Fruit fly (Drosophila melanogaster) Kc167 (cell line): ENCODE measurements around the gene Vav.

Source experiments
- Myc ChIP-seq: fragments of >200 bp; optimal IDR thresholded peaks from 2 replicates; lab custom pipeline; 2017; ENCODE audit warnings: missing external identifiers
- Sin3A ChIP-seq: fragments of >200 bp; optimal IDR thresholded peaks from 2 replicates; lab custom pipeline; 2018; ENCODE audit warnings: missing external identifiers
- h ChIP-seq: fragments of >200 bp; optimal IDR thresholded peaks from 3 replicates; lab custom pipeline; 2018; ENCODE audit warnings: missing external identifiers
- insv ChIP-seq: fragments of >200 bp; optimal IDR thresholded peaks from 3 replicates; lab custom pipeline; 2018; ENCODE audit warnings: missing external identifiers
- psq ChIP-seq: fragments of >200 bp; optimal IDR thresholded peaks from 2 replicates; lab custom pipeline; 2017; ENCODE audit warnings: missing external identifiers
- ttk ChIP-seq: sonication (Bioruptor generic); optimal IDR thresholded peaks from 2 replicates; lab custom pipeline; 2017; ENCODE audit warnings: missing external identifiers

The Vav gene

dm6 chrX:19261071-19261470 is 549 bp upstream of the Vav start, which contains the start of gene rictor:
Gene rictor, minus strand, starts transcription at chrX:19261240.
- TF ChIP-seq psq (no peak), h (lab: Kevin White, UChicago) (no peak), insv (no peak), Sin3A (no peak), Myc (lab: Kevin White, UChicago) (no peak), ttk (no peak)

- no peak for TF ChIP-seq psq
- no peak for TF ChIP-seq insv
- no peak for TF ChIP-seq h (lab: Kevin White, UChicago)
- no peak for TF ChIP-seq Myc (lab: Kevin White, UChicago)
- no peak for TF ChIP-seq Sin3A
- no peak for TF ChIP-seq ttk
Measured at dm6 chrX:19262553-19262952, 933 bp downstream of the Vav start.

- TF ChIP-seq ttk, result no peak
- no peak for TF ChIP-seq h (lab: Kevin White, UChicago)
- no peak for TF ChIP-seq insv
- no peak for TF ChIP-seq Sin3A
- TF ChIP-seq Myc (lab: Kevin White, UChicago), result no peak
Measured at dm6 chrX:19264396-19264795, 2.8 kb downstream of the Vav start.

dm6 chrX:19265802-19266479 is 4.3 kb downstream of the Vav start:
- TF ChIP-seq ttk, result no peak
- no peak for TF ChIP-seq Sin3A
- no peak for TF ChIP-seq insv
- no peak for TF ChIP-seq psq
- TF ChIP-seq h (lab: Kevin White, UChicago), result no peak
- no peak for TF ChIP-seq Myc (lab: Kevin White, UChicago)

dm6 chrX:19268484-19269068 is 7.0 kb downstream of the Vav start, which contains the start of gene CG8010:
Gene CG8010, minus strand, starts transcription at chrX:19268896.
- TF ChIP-seq ttk (no peak), Sin3A (no peak), h (lab: Kevin White, UChicago) (no peak), Myc (lab: Kevin White, UChicago) (no peak), psq (no peak), insv (no peak)

- TF ChIP-seq Myc (lab: Kevin White, UChicago) (no peak), insv (no peak), psq (no peak), h (lab: Kevin White, UChicago) (no peak), Sin3A (no peak), ttk (no peak)
Measured at dm6 chrX:19276489-19277117, 15.0 kb downstream of the Vav start, which contains the start of the genes CG32537 and CG32536. Gene CG32537, minus strand, starts transcription at chrX:19276539. Gene CG32536, minus strand, starts transcription at chrX:19276898.

- no peak for TF ChIP-seq Sin3A
- no peak for TF ChIP-seq h (lab: Kevin White, UChicago)
- no peak for TF ChIP-seq ttk
- no peak for TF ChIP-seq Myc (lab: Kevin White, UChicago)
- TF ChIP-seq insv, result no peak
- TF ChIP-seq psq, result no peak
Measured at dm6 chrX:19278395-19278794, 16.8 kb downstream of the Vav start.

- TF ChIP-seq Myc (lab: Kevin White, UChicago), result no peak
Measured at dm6 chrX:19280249-19280648, 18.6 kb downstream of the Vav start, which contains the start of gene CG8028. Gene CG8028, minus strand, starts transcription at chrX:19280349.

- no peak for TF ChIP-seq ttk
- TF ChIP-seq Myc (lab: Kevin White, UChicago), result no peak
- no peak for TF ChIP-seq psq
- TF ChIP-seq Sin3A, result no peak
- no peak for TF ChIP-seq insv
- no peak for TF ChIP-seq h (lab: Kevin White, UChicago)
Measured at dm6 chrX:19280685-19281084, 19.1 kb downstream of the Vav start.

dm6 chrX:19281271-19281670 is 19.7 kb downstream of the Vav start:
- TF ChIP-seq Sin3A (no peak), h (lab: Kevin White, UChicago) (no peak), insv (no peak), ttk (no peak), Myc (lab: Kevin White, UChicago) (no peak)

- TF ChIP-seq ttk (no peak), insv (no peak), Sin3A (no peak), h (lab: Kevin White, UChicago) (no peak), psq (no peak), Myc (lab: Kevin White, UChicago) (no peak)
Measured at dm6 chrX:19285441-19285840, 23.8 kb downstream of the Vav start.

- TF ChIP-seq Sin3A (no peak), h (lab: Kevin White, UChicago) (no peak), insv (no peak), psq (no peak), Myc (lab: Kevin White, UChicago) (no peak), ttk (no peak)
Measured at dm6 chrX:19286235-19286634, 24.6 kb downstream of the Vav start.

- no peak for TF ChIP-seq Sin3A
- TF ChIP-seq ttk, result no peak
- no peak for TF ChIP-seq h (lab: Kevin White, UChicago)
- TF ChIP-seq psq, result no peak
- no peak for TF ChIP-seq Myc (lab: Kevin White, UChicago)
- TF ChIP-seq insv, result no peak
Measured at dm6 chrX:19287784-19288183, 26.2 kb downstream of the Vav start.
